Worm (Caenorhabditis elegans) whole organism, mixed stage, embryonic: ENCODE results near the gene C47E8.9.

ENCODE experiments used
- ceh-39 ChIP-seq: fragments of 150-350 bp; optimal IDR thresholded peaks from 2 replicates; lab custom pipeline; 2014; ENCODE audit warnings: missing biosample characterization, missing genetic modification characterization
- drap-1 ChIP-seq: fragments of 200-800 bp; sonication (Bioruptor generic); optimal IDR thresholded peaks from 3 replicates; lab custom pipeline; 2018; ENCODE audit warnings: mild to moderate bottlenecking, missing genetic modification characterization, missing compliant biosample characterization
- elt-1 ChIP-seq: sonication (generic microtip); optimal IDR thresholded peaks from 2 replicates; lab custom pipeline; 2017; ENCODE audit warnings: missing genetic modification characterization, mild to moderate bottlenecking, missing compliant biosample characterization, antibody characterized with exemption, moderate library complexity, borderline replicate concordance; ENCODE audit not compliant: insufficient read depth
- flh-1 ChIP-seq: fragments of 200-800 bp; sonication (Bioruptor generic); optimal IDR thresholded peaks from 2 replicates; lab custom pipeline; 2018; ENCODE audit warnings: mild to moderate bottlenecking, missing genetic modification characterization, moderate library complexity, missing compliant biosample characterization
- nhr-237 ChIP-seq: fragments of 150-350 bp; optimal IDR thresholded peaks from 2 replicates; lab custom pipeline; 2014; ENCODE audit warnings: missing biosample characterization, missing genetic modification characterization
- pha-4 ChIP-seq: fragments of 150-350 bp; optimal IDR thresholded peaks from 2 replicates; lab custom pipeline; 2018; ENCODE audit warnings: missing biosample characterization, missing genetic modification reagents, missing genetic modification characterization
- snpc-4 ChIP-seq: fragments of 150-350 bp; optimal IDR thresholded peaks from 2 replicates; lab custom pipeline; 2014; ENCODE audit warnings: missing biosample characterization, missing genetic modification characterization
- unc-62 ChIP-seq: fragments of 150-350 bp; optimal IDR thresholded peaks from 2 replicates; lab custom pipeline; 2014; ENCODE audit warnings: missing biosample characterization, missing genetic modification reagents, missing genetic modification characterization
- zip-8 ChIP-seq: fragments of 150-350 bp; optimal IDR thresholded peaks from 2 replicates; lab custom pipeline; 2014; ENCODE audit warnings: missing biosample characterization, missing genetic modification characterization

DNA sequence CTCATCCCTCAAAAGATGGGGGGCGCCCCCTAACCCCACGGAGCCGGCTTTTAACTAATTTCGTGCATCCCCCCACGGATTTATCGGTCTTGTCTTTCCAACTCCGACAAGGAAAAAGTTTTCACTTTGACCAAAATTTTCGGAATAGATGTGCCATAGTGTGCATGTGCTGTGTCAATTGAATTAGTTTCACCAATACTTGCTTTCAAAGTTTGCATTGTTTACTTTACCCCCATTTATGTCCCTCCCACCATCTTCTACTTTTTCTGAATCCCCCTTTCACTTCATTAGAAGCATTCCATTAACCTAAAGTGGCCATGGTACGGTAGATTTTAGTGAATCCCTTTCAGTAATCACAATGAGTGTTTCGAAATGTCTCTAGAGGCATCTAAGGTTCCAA, 45.4 kb upstream of the C47E8.9 start:
- no peak for TF ChIP-seq zip-8
- TF ChIP-seq pha-4 (tag; lab: Kevin White, UChicago): no peak
- no peak for TF ChIP-seq snpc-4 (tag; lab: Kevin White, UChicago)
- no peak for TF ChIP-seq elt-1 (tag; lab: Kevin White, UChicago)
- TF ChIP-seq unc-62 (GFP tag; lab: Kevin White, UChicago): no peak
- TF ChIP-seq drap-1: no peak
- TF ChIP-seq flh-1 (GFP tag; lab: Kevin White, UChicago): no peak
- no peak for TF ChIP-seq nhr-237 (tag; lab: Kevin White, UChicago)
- TF ChIP-seq ceh-39 (tag; lab: Kevin White, UChicago): no peak
